Fruit fly (Drosophila melanogaster) whole organism, pupa: ENCODE results near the gene CG7218.

Source experiments
- CG10348 ChIP-seq: fragments of 200-800 bp; sonication (Bioruptor generic); IDR thresholded peaks from 2 replicates; pipeline ENCODE4 v1.3.6; 2022; ENCODE audit warnings: missing biosample characterization, missing genetic modification characterization
- CG12605 ChIP-seq: fragments of 200-800 bp; sonication (Bioruptor generic); IDR thresholded peaks from 2 replicates; pipeline ENCODE4 v1.3.6; 2022; ENCODE audit warnings: missing biosample characterization, missing genetic modification characterization
- CG13204 ChIP-seq: fragments of 200-800 bp; sonication (Bioruptor generic); optimal IDR thresholded peaks from 2 replicates; lab custom pipeline; 2018; ENCODE audit warnings: missing biosample characterization, mild to moderate bottlenecking, missing genetic modification characterization, moderate library complexity
- CG14655 ChIP-seq: fragments of 200-800 bp; sonication (Bioruptor generic); optimal IDR thresholded peaks from 3 replicates; lab custom pipeline; 2017; ENCODE audit warnings: mild to moderate bottlenecking, missing biosample characterization, missing genetic modification reagents, missing genetic modification characterization
- CG15710 ChIP-seq: fragments of 200-800 bp; sonication (Bioruptor generic); optimal IDR thresholded peaks from 2 replicates; lab custom pipeline; 2018; ENCODE audit warnings: missing biosample characterization, mild to moderate bottlenecking, missing genetic modification characterization, moderate library complexity
- CG17806 ChIP-seq: fragments of 200-800 bp; sonication (Bioruptor generic); optimal IDR thresholded peaks from 2 replicates; lab custom pipeline; 2018; ENCODE audit warnings: missing biosample characterization, mild to moderate bottlenecking, missing genetic modification characterization, moderate library complexity
- CG32121 ChIP-seq: fragments of 200-800 bp; sonication (Bioruptor generic); IDR thresholded peaks from 2 replicates; pipeline ENCODE4 v1.3.6; 2022; ENCODE audit warnings: missing biosample characterization, missing genetic modification characterization
- CG34367 ChIP-seq: fragments of 200-800 bp; sonication (Bioruptor generic); optimal IDR thresholded peaks from 2 replicates; lab custom pipeline; 2018; ENCODE audit warnings: missing biosample characterization, mild to moderate bottlenecking, missing genetic modification characterization
- CG4496 ChIP-seq: fragments of 200-800 bp; sonication (Bioruptor generic); IDR thresholded peaks from 3 replicates; pipeline ENCODE4 v1.3.6; 2022; ENCODE audit warnings: missing biosample characterization, missing genetic modification characterization
- CG8159 ChIP-seq: fragments of 200-800 bp; sonication (Bioruptor generic); optimal IDR thresholded peaks from 3 replicates; lab custom pipeline; 2018; ENCODE audit warnings: missing biosample characterization, mild to moderate bottlenecking, missing genetic modification characterization, moderate library complexity
- CG8301 ChIP-seq: fragments of 200-800 bp; sonication (Bioruptor generic); optimal IDR thresholded peaks from 2 replicates; lab custom pipeline; 2018; ENCODE audit warnings: missing biosample characterization, mild to moderate bottlenecking, missing genetic modification characterization
- CG9948 ChIP-seq: fragments of 200-800 bp; sonication (Bioruptor generic); optimal IDR thresholded peaks from 2 replicates; lab custom pipeline; 2018; ENCODE audit warnings: missing biosample characterization, mild to moderate bottlenecking, missing genetic modification characterization, moderate library complexity
- D1 ChIP-seq: fragments of 200-800 bp; sonication (Bioruptor generic); optimal IDR thresholded peaks from 2 replicates; lab custom pipeline; 2018; ENCODE audit warnings: missing biosample characterization, mild to moderate bottlenecking, missing genetic modification characterization, moderate library complexity
- EcR ChIP-seq: fragments of 200-800 bp; sonication (Bioruptor generic); optimal IDR thresholded peaks from 3 replicates; lab custom pipeline; 2019; ENCODE audit warnings: missing biosample characterization, missing genetic modification characterization, mild to moderate bottlenecking, moderate library complexity, missing genetic modification reagents
- Ets98B ChIP-seq: fragments of 200-800 bp; sonication (Bioruptor generic); IDR thresholded peaks from 2 replicates; pipeline ENCODE4 v1.3.6; 2022; ENCODE audit warnings: missing biosample characterization, missing genetic modification characterization
- Pif1A ChIP-seq: fragments of 200-800 bp; sonication (Bioruptor generic); optimal IDR thresholded peaks from 3 replicates; lab custom pipeline; 2016; ENCODE audit warnings: missing biosample characterization, missing genetic modification characterization
- Pif1B ChIP-seq: fragments of 200-800 bp; sonication (Bioruptor generic); optimal IDR thresholded peaks from 3 replicates; lab custom pipeline; 2016; ENCODE audit warnings: missing biosample characterization, missing genetic modification characterization
- Snoo ChIP-seq: fragments of 200-800 bp; sonication (Bioruptor generic); optimal IDR thresholded peaks from 3 replicates; lab custom pipeline; 2017; ENCODE audit warnings: missing biosample characterization, mild to moderate bottlenecking, missing genetic modification characterization, inconsistent platforms
- fd96Ca ChIP-seq: fragments of 200-800 bp; sonication (Bioruptor generic); IDR thresholded peaks from 3 replicates; pipeline ENCODE4 v1.3.6; 2022; ENCODE audit warnings: missing biosample characterization, missing genetic modification characterization
- gl ChIP-seq: fragments of 200-800 bp; sonication (Bioruptor generic); optimal IDR thresholded peaks from 2 replicates; lab custom pipeline; 2018; ENCODE audit warnings: missing biosample characterization, mild to moderate bottlenecking, missing genetic modification characterization
- rn ChIP-seq: fragments of 200-800 bp; sonication (Bioruptor generic); IDR thresholded peaks from 2 replicates; pipeline ENCODE4 v1.3.6; 2022; ENCODE audit warnings: missing biosample characterization, missing genetic modification characterization

CG7218 gene

dm6 chr3R:18144853-18145252 lies 19.3 kb downstream of the CG7218 start:
- TF ChIP-seq CG14655 (GFP tag; lab: Kevin White, UChicago), result no peak
- TF ChIP-seq Pif1B (GFP tag; lab: Kevin White, UChicago), result no peak
- TF ChIP-seq Ets98B (GFP tag; lab: Robert Waterston, UW), result no peak
- no peak for TF ChIP-seq Pif1A (GFP tag; lab: Kevin White, UChicago)
- TF ChIP-seq Snoo, result no peak
- no peak for TF ChIP-seq CG32121 (GFP tag; lab: Robert Waterston, UW)
- no peak for TF ChIP-seq gl (tag; lab: Kevin White, UChicago)
- no peak for TF ChIP-seq CG13204
- TF ChIP-seq CG15710 (tag; lab: Kevin White, UChicago), result no peak

- no peak for TF ChIP-seq CG32121 (GFP tag; lab: Robert Waterston, UW)
- TF ChIP-seq Pif1B (GFP tag; lab: Kevin White, UChicago), result no peak
- TF ChIP-seq gl (tag; lab: Kevin White, UChicago), result no peak
- TF ChIP-seq CG10348 (GFP tag; lab: Robert Waterston, UW), result no peak
- no peak for TF ChIP-seq EcR (GFP tag; lab: Kevin White, UChicago)
- TF ChIP-seq CG12605 (GFP tag; lab: Robert Waterston, UW), result no peak
- TF ChIP-seq fd96Ca (GFP tag; lab: Robert Waterston, UW), result no peak
- TF ChIP-seq CG17806 (tag; lab: Kevin White, UChicago), result no peak
- TF ChIP-seq CG13204, result no peak
- no peak for TF ChIP-seq CG14655 (GFP tag; lab: Kevin White, UChicago)
- TF ChIP-seq CG4496, result no peak
- no peak for TF ChIP-seq CG8159
- no peak for TF ChIP-seq CG34367 (tag; lab: Kevin White, UChicago)
- TF ChIP-seq Ets98B (GFP tag; lab: Robert Waterston, UW), result no peak
- no peak for TF ChIP-seq CG8301 (tag; lab: Kevin White, UChicago)
- no peak for TF ChIP-seq CG9948 (tag; lab: Kevin White, UChicago)
- TF ChIP-seq Pif1A (GFP tag; lab: Kevin White, UChicago), result no peak
- TF ChIP-seq Snoo, result no peak
These were observed 33.5 kb downstream of the CG7218 start for dm6 chr3R:18130720-18131119.

dm6 chr3R:18125023-18125630 lies 39.1 kb downstream of the CG7218 start:
- peak; percentile 69 for TF ChIP-seq CG12605 (GFP tag; lab: Robert Waterston, UW)
- TF ChIP-seq rn (GFP tag; lab: Robert Waterston, UW), result peak; percentile 85
- TF ChIP-seq Ets98B (GFP tag; lab: Robert Waterston, UW), result peak; percentile 88
- TF ChIP-seq CG4496, result peak; percentile 94
- TF ChIP-seq CG14655 (GFP tag; lab: Kevin White, UChicago), result peak; percentile 77
- peak; percentile 74 for TF ChIP-seq CG9948 (tag; lab: Kevin White, UChicago)
- TF ChIP-seq Pif1B (GFP tag; lab: Kevin White, UChicago), result peak; percentile 78
- TF ChIP-seq fd96Ca (GFP tag; lab: Robert Waterston, UW), result peak; percentile 94
- peak; percentile 47; the same call in 1 of the 2 replicates for TF ChIP-seq CG10348 (GFP tag; lab: Robert Waterston, UW)
- peak; percentile 61 for TF ChIP-seq CG13204
- peak; percentile 87 for TF ChIP-seq gl (tag; lab: Kevin White, UChicago)
- TF ChIP-seq CG15710 (tag; lab: Kevin White, UChicago), result peak; percentile 86
- peak; percentile 78 for TF ChIP-seq CG17806 (tag; lab: Kevin White, UChicago)
- peak; percentile 61 for TF ChIP-seq CG8301 (tag; lab: Kevin White, UChicago)
- peak; percentile 78 for TF ChIP-seq Pif1A (GFP tag; lab: Kevin White, UChicago)
- peak; percentile 87 for TF ChIP-seq CG32121 (GFP tag; lab: Robert Waterston, UW)
- peak; percentile 69 for TF ChIP-seq CG34367 (tag; lab: Kevin White, UChicago)
- TF ChIP-seq Snoo, result no peak
- TF ChIP-seq EcR (GFP tag; lab: Kevin White, UChicago), result no peak
- TF ChIP-seq D1, result no peak
- peak; percentile 84 for TF ChIP-seq CG8159

dm6 chr3R:18121385-18122151 lies 42.6 kb downstream of the CG7218 start:
- 0 out of 3 replicates have a peak, but pooled peaks have one; percentile 41 for TF ChIP-seq fd96Ca (GFP tag; lab: Robert Waterston, UW)
- peak; percentile 89 for TF ChIP-seq CG13204
- TF ChIP-seq Pif1A (GFP tag; lab: Kevin White, UChicago), result peak; percentile 5
- TF ChIP-seq CG32121 (GFP tag; lab: Robert Waterston, UW), result peak; percentile 40; the same call in 1 of the 2 replicates
- no peak for TF ChIP-seq CG15710 (tag; lab: Kevin White, UChicago)
- TF ChIP-seq CG14655 (GFP tag; lab: Kevin White, UChicago), result no peak
- peak; percentile 38 for TF ChIP-seq CG12605 (GFP tag; lab: Robert Waterston, UW)
- 0 out of 3 replicates have a peak, but pooled peaks have one; percentile 18 for TF ChIP-seq CG4496
- no peak for TF ChIP-seq gl (tag; lab: Kevin White, UChicago)
- no peak for TF ChIP-seq rn (GFP tag; lab: Robert Waterston, UW)
- TF ChIP-seq EcR (GFP tag; lab: Kevin White, UChicago), result peak; percentile 26

dm6 chr3R:18118695-18119094 lies 45.5 kb downstream of the CG7218 start:
- TF ChIP-seq CG17806 (tag; lab: Kevin White, UChicago) (no peak), CG8159 (no peak), gl (tag; lab: Kevin White, UChicago) (no peak), CG34367 (tag; lab: Kevin White, UChicago) (no peak), D1 (no peak), CG32121 (GFP tag; lab: Robert Waterston, UW) (no peak), CG12605 (GFP tag; lab: Robert Waterston, UW) (no peak), CG13204 (no peak), CG10348 (GFP tag; lab: Robert Waterston, UW) (no peak), Pif1B (GFP tag; lab: Kevin White, UChicago) (no peak), Snoo (no peak), rn (GFP tag; lab: Robert Waterston, UW) (no peak), CG14655 (GFP tag; lab: Kevin White, UChicago) (no peak), CG15710 (tag; lab: Kevin White, UChicago) (no peak), fd96Ca (GFP tag; lab: Robert Waterston, UW) (no peak), Pif1A (GFP tag; lab: Kevin White, UChicago) (no peak), CG4496 (no peak), EcR (GFP tag; lab: Kevin White, UChicago) (no peak)
- TF ChIP-seq, all 21 proteins: peak for 0
